Fruit fly (Drosophila melanogaster) whole organism, embryonic: ENCODE results near the gene nol.

Source experiments
- Abd-B ChIP-seq: fragments of 200-800 bp; sonication (Bioruptor generic); optimal IDR thresholded peaks from 2 replicates; lab custom pipeline; 2018; ENCODE audit warnings: missing biosample characterization, mild to moderate bottlenecking, missing genetic modification characterization, moderate library complexity
- Ada2b ChIP-seq: fragments of 200-800 bp; sonication (Bioruptor generic); IDR thresholded peaks from 2 replicates; pipeline ENCODE4 v1.3.6; 2022; ENCODE audit warnings: missing biosample characterization, missing genetic modification characterization
- CG10267 ChIP-seq: fragments of 200-800 bp; sonication (Bioruptor generic); optimal IDR thresholded peaks from 2 replicates; lab custom pipeline; 2018; ENCODE audit warnings: missing biosample characterization, mild to moderate bottlenecking, missing genetic modification characterization, moderate library complexity
- CG10654 ChIP-seq: fragments of 200-800 bp; sonication (Bioruptor generic); optimal IDR thresholded peaks from 2 replicates; lab custom pipeline; 2016; ENCODE audit warnings: missing biosample characterization, missing genetic modification characterization
- CG11723 ChIP-seq: fragments of 200-800 bp; sonication (Bioruptor generic); optimal IDR thresholded peaks from 2 replicates; lab custom pipeline; 2017; ENCODE audit warnings: missing biosample characterization, mild to moderate bottlenecking, missing genetic modification characterization
- CG12219 ChIP-seq: fragments of 200-800 bp; sonication (Bioruptor generic); optimal IDR thresholded peaks from 3 replicates; lab custom pipeline; 2018; ENCODE audit warnings: missing biosample characterization, mild to moderate bottlenecking, missing genetic modification characterization
- CG12659 ChIP-seq: fragments of 200-800 bp; sonication (Bioruptor generic); optimal IDR thresholded peaks from 3 replicates; lab custom pipeline; 2017; ENCODE audit warnings: mild to moderate bottlenecking, missing biosample characterization, missing genetic modification reagents, missing genetic modification characterization
- CG12769 ChIP-seq: fragments of 200-800 bp; sonication (Bioruptor generic); optimal IDR thresholded peaks from 2 replicates; lab custom pipeline; 2019; ENCODE audit warnings: missing biosample characterization, mild to moderate bottlenecking, missing genetic modification characterization, moderate library complexity
- CG13624 ChIP-seq: fragments of 200-800 bp; sonication (Bioruptor generic); optimal IDR thresholded peaks from 2 replicates; lab custom pipeline; 2016; ENCODE audit warnings: missing biosample characterization, missing genetic modification characterization
- CG14014 ChIP-seq: fragments of 200-800 bp; sonication (Bioruptor generic); IDR thresholded peaks from 2 replicates; pipeline ENCODE4 v1.3.6; 2022; ENCODE audit warnings: missing biosample characterization, missing genetic modification characterization
- CG1603 ChIP-seq: fragments of 200-800 bp; sonication (Bioruptor generic); optimal IDR thresholded peaks from 2 replicates; lab custom pipeline; 2019; ENCODE audit warnings: missing biosample characterization, mild to moderate bottlenecking, missing genetic modification characterization, moderate library complexity
- CG16815 ChIP-seq: fragments of 200-800 bp; sonication (Bioruptor generic); optimal IDR thresholded peaks from 3 replicates; lab custom pipeline; 2017; ENCODE audit warnings: missing biosample characterization, mild to moderate bottlenecking, missing genetic modification characterization
- CG17359 ChIP-seq: fragments of 200-800 bp; sonication (Bioruptor generic); optimal IDR thresholded peaks from 3 replicates; lab custom pipeline; 2018; ENCODE audit warnings: missing biosample characterization, mild to moderate bottlenecking, missing genetic modification characterization, moderate library complexity
- CG17829 ChIP-seq: fragments of 200-800 bp; optimal IDR thresholded peaks from 2 replicates; lab custom pipeline; 2019; ENCODE audit warnings: missing biosample characterization, mild to moderate bottlenecking, missing genetic modification characterization, moderate library complexity
- CG18262 ChIP-seq: fragments of 200-800 bp; optimal IDR thresholded peaks from 3 replicates; lab custom pipeline; 2019; ENCODE audit warnings: missing biosample characterization, mild to moderate bottlenecking, missing genetic modification characterization, moderate library complexity
- CG18619 ChIP-seq: fragments of 200-800 bp; sonication (Bioruptor generic); optimal IDR thresholded peaks from 3 replicates; lab custom pipeline; 2017; ENCODE audit warnings: missing biosample characterization, mild to moderate bottlenecking, missing genetic modification characterization
- CG2199 ChIP-seq: fragments of 200-800 bp; sonication (Bioruptor generic); IDR thresholded peaks from 3 replicates; pipeline ENCODE4 v1.3.6; 2022; ENCODE audit warnings: missing biosample characterization, missing genetic modification characterization
- CG2712 ChIP-seq: fragments of 200-800 bp; optimal IDR thresholded peaks from 3 replicates; lab custom pipeline; 2019; ENCODE audit warnings: missing biosample characterization, mild to moderate bottlenecking, missing genetic modification characterization, moderate library complexity
- CG34422 ChIP-seq: fragments of 200-800 bp; sonication (Bioruptor generic); IDR thresholded peaks from 3 replicates; pipeline ENCODE4 v1.3.6; 2022; ENCODE audit warnings: missing biosample characterization, missing genetic modification characterization
- CG4282 ChIP-seq: fragments of 200-800 bp; sonication (Bioruptor generic); optimal IDR thresholded peaks from 2 replicates; lab custom pipeline; 2016; ENCODE audit warnings: missing biosample characterization, missing genetic modification characterization
- CG5245 ChIP-seq: fragments of 200-800 bp; sonication (Bioruptor generic); optimal IDR thresholded peaks from 3 replicates; lab custom pipeline; 2016; ENCODE audit warnings: missing biosample characterization, missing genetic modification characterization
- CG6689 ChIP-seq: fragments of 200-800 bp; sonication (Bioruptor generic); IDR thresholded peaks from 2 replicates; pipeline ENCODE4 v1.3.6; 2022; ENCODE audit warnings: missing biosample characterization, missing genetic modification characterization
- CG6813 ChIP-seq: fragments of 200-800 bp; sonication (Bioruptor generic); optimal IDR thresholded peaks from 2 replicates; lab custom pipeline; 2017; ENCODE audit warnings: missing biosample characterization, missing genetic modification characterization, mild to moderate bottlenecking, moderate library complexity, missing genetic modification reagents
- CHES-1-like ChIP-seq: fragments of 200-800 bp; sonication (Bioruptor generic); optimal IDR thresholded peaks from 2 replicates; lab custom pipeline; 2016; ENCODE audit warnings: missing biosample characterization, missing genetic modification characterization
- CkIIα-i1 ChIP-seq: fragments of 200-800 bp; sonication (Bioruptor generic); IDR thresholded peaks from 2 replicates; pipeline ENCODE4 v1.3.6; 2022; ENCODE audit warnings: missing biosample characterization, missing genetic modification characterization
- CoRest ChIP-seq: fragments of 200-800 bp; sonication (Bioruptor generic); optimal IDR thresholded peaks from 3 replicates; lab custom pipeline; 2018; ENCODE audit warnings: missing biosample characterization, mild to moderate bottlenecking, missing genetic modification characterization, moderate library complexity
- Ets97D ChIP-seq: fragments of 200-800 bp; sonication (Bioruptor generic); optimal IDR thresholded peaks from 3 replicates; lab custom pipeline; 2016; ENCODE audit warnings: missing biosample characterization, missing genetic modification characterization
- Hr39 ChIP-seq: fragments of >200 bp; optimal IDR thresholded peaks from 2 replicates; lab custom pipeline; 2017
- MTF-1 ChIP-seq: fragments of 200-800 bp; sonication (Bioruptor generic); optimal IDR thresholded peaks from 2 replicates; lab custom pipeline; 2018; ENCODE audit warnings: missing biosample characterization, mild to moderate bottlenecking, missing genetic modification characterization, borderline replicate concordance
- Meics ChIP-seq: fragments of 200-800 bp; sonication (Bioruptor generic); optimal IDR thresholded peaks from 2 replicates; lab custom pipeline; 2017; ENCODE audit warnings: missing biosample characterization, mild to moderate bottlenecking, missing genetic modification characterization
- Neu2 ChIP-seq: fragments of 200-800 bp; sonication (Bioruptor generic); optimal IDR thresholded peaks from 3 replicates; lab custom pipeline; 2016; ENCODE audit warnings: missing biosample characterization, missing genetic modification characterization, borderline replicate concordance
- PHDP ChIP-seq: fragments of 200-800 bp; sonication (Bioruptor generic); optimal IDR thresholded peaks from 3 replicates; lab custom pipeline; 2018; ENCODE audit warnings: missing biosample characterization, mild to moderate bottlenecking, missing genetic modification characterization, moderate library complexity
- ara ChIP-seq: fragments of 200-800 bp; sonication (Bioruptor generic); IDR thresholded peaks from 2 replicates; pipeline ENCODE4 v1.3.6; 2022; ENCODE audit warnings: missing biosample characterization, missing genetic modification characterization
- bcd ChIP-seq: fragments of 200-800 bp; sonication (Bioruptor generic); optimal IDR thresholded peaks from 2 replicates; lab custom pipeline; 2017; ENCODE audit warnings: missing biosample characterization, mild to moderate bottlenecking, missing genetic modification characterization
- btn ChIP-seq: fragments of 200-800 bp; sonication (Bioruptor generic); optimal IDR thresholded peaks from 2 replicates; lab custom pipeline; 2016; ENCODE audit warnings: missing biosample characterization, missing genetic modification characterization
- cg ChIP-seq: fragments of 200-800 bp; sonication (Bioruptor generic); optimal IDR thresholded peaks from 3 replicates; lab custom pipeline; 2019; ENCODE audit warnings: missing biosample characterization, mild to moderate bottlenecking, missing genetic modification characterization, moderate library complexity
- dmrt11E ChIP-seq: fragments of 200-800 bp; sonication (Bioruptor generic); optimal IDR thresholded peaks from 3 replicates; lab custom pipeline; 2018; ENCODE audit warnings: missing biosample characterization, mild to moderate bottlenecking, missing genetic modification characterization, moderate library complexity
- dysf ChIP-seq: fragments of 200-800 bp; sonication (Bioruptor generic); IDR thresholded peaks from 3 replicates; pipeline ENCODE4 v1.3.6; 2022; ENCODE audit warnings: missing biosample characterization, missing genetic modification characterization
- gce ChIP-seq: fragments of 200-800 bp; sonication (Bioruptor generic); IDR thresholded peaks from 3 replicates; pipeline ENCODE4 v1.3.6; 2022; ENCODE audit warnings: missing biosample characterization, missing genetic modification characterization
- hbn ChIP-seq: fragments of 200-800 bp; sonication (Bioruptor generic); IDR thresholded peaks from 2 replicates; pipeline ENCODE4 v1.3.6; 2022; ENCODE audit warnings: missing biosample characterization, missing genetic modification characterization; ENCODE audit not compliant: partially characterized antibody
- lab ChIP-seq: fragments of 200-800 bp; sonication (Bioruptor generic); optimal IDR thresholded peaks from 3 replicates; lab custom pipeline; 2017; ENCODE audit warnings: missing biosample characterization, missing genetic modification characterization, mild to moderate bottlenecking, moderate library complexity, missing genetic modification reagents
- lola ChIP-seq, 3 experiments: fragments of >200 bp in 2 of 3; fragments of 200-800 bp in 1 of 3; sonication (Bioruptor generic) in 1 of 3; optimal IDR thresholded peaks; 2 replicates each; lab custom pipeline; 2017 to 2019; ENCODE audit warnings: missing biosample characterization in 3 of 3, missing genetic modification characterization in 3 of 3, mild to moderate bottlenecking in 1 of 3, moderate library complexity in 1 of 3
- pho ChIP-seq: fragments of 200-800 bp; sonication (Bioruptor generic); optimal IDR thresholded peaks from 2 replicates; lab custom pipeline; 2016; ENCODE audit warnings: missing biosample characterization, missing genetic modification characterization
- pnt ChIP-seq: fragments of 200-800 bp; sonication (Bioruptor generic); optimal IDR thresholded peaks from 3 replicates; lab custom pipeline; 2016; ENCODE audit warnings: missing biosample characterization, missing genetic modification characterization
- prd ChIP-seq, 3 experiments: fragments of >200 bp in 2 of 3; fragments of 200-800 bp in 1 of 3; sonication (Bioruptor generic) in 1 of 3; optimal IDR thresholded peaks in 2 of 3; IDR thresholded peaks in 1 of 3; 2 replicates in 2 of 3; 3 replicates in 1 of 3; pipeline versions ENCODE4 v1.3.6 to Lab custom; 2017 to 2022; ENCODE audit warnings: missing biosample characterization in 1 of 3, missing genetic modification characterization in 1 of 3
- sd ChIP-seq: fragments of 200-800 bp; sonication (Bioruptor generic); optimal IDR thresholded peaks from 3 replicates; lab custom pipeline; 2018; ENCODE audit warnings: missing biosample characterization, mild to moderate bottlenecking, missing genetic modification characterization, moderate library complexity
- unpg ChIP-seq: fragments of 200-800 bp; sonication (Bioruptor generic); optimal IDR thresholded peaks from 3 replicates; lab custom pipeline; 2018; ENCODE audit warnings: missing biosample characterization, mild to moderate bottlenecking, missing genetic modification characterization, moderate library complexity
- usp ChIP-seq: fragments of >200 bp; optimal IDR thresholded peaks from 2 replicates; lab custom pipeline; 2017; ENCODE audit warnings: missing biosample characterization, missing genetic modification characterization

Gene nol

dm6 chr3L:11148478-11149251 is 18.0 kb downstream of the nol start (continued):
- peak; percentile 55 for TF ChIP-seq lab (GFP tag; lab: Kevin White, UChicago)
- 0 out of 3 replicates have a peak, but pooled peaks have one; percentile 30 for TF ChIP-seq gce (GFP tag; lab: Robert Waterston, UW)
- TF ChIP-seq CG6689 (GFP tag; lab: Robert Waterston, UW): peak; percentile 57; the same call in 1 of the 2 replicates
- TF ChIP-seq CG18619 (GFP tag; lab: Kevin White, UChicago): peak; percentile 3
- TF ChIP-seq CG12219: no peak
- peak; percentile 24 for TF ChIP-seq dmrt11E (tag; lab: Kevin White, UChicago)
- peak; percentile 25 for TF ChIP-seq CG10654
- no peak for TF ChIP-seq hbn (GFP tag; lab: Robert Waterston, UW)
- TF ChIP-seq CG4282 (GFP tag; lab: Kevin White, UChicago): no peak
- TF ChIP-seq CG11723 (GFP tag; lab: Kevin White, UChicago): no peak
- peak; percentile 18 for TF ChIP-seq CG5245 (GFP tag; lab: Kevin White, UChicago)
- TF ChIP-seq Meics: peak; percentile 26
- TF ChIP-seq CG13624 (GFP tag; lab: Kevin White, UChicago): no peak
- TF ChIP-seq Ets97D (GFP tag; lab: Kevin White, UChicago): no peak
- TF ChIP-seq CG6813 (GFP tag; lab: Kevin White, UChicago): peak; percentile 29
- peak; percentile 8 for TF ChIP-seq CG16815 (GFP tag; lab: Kevin White, UChicago)
- TF ChIP-seq CG34422 (GFP tag; lab: Robert Waterston, UW): no peak
- peak; percentile 38 for TF ChIP-seq PHDP (tag; lab: Kevin White, UChicago)
- no peak for TF ChIP-seq Neu2 (GFP tag; lab: Kevin White, UChicago)
- no peak for TF ChIP-seq pho (GFP tag; lab: Kevin White, UChicago)
- peak; percentile 48 for TF ChIP-seq CG12769 (tag; lab: Kevin White, UChicago)
- peak; percentile 54 for TF ChIP-seq unpg (GFP tag; lab: Kevin White, UChicago)
- TF ChIP-seq CG12659: peak; percentile 9
- TF ChIP-seq CG17359 (tag; lab: Kevin White, UChicago): peak; percentile 68
- peak; percentile 51 for TF ChIP-seq CG17829 (tag; lab: Kevin White, UChicago)
- TF ChIP-seq dysf (GFP tag; lab: Robert Waterston, UW): peak; percentile 70
- TF ChIP-seq ara (GFP tag; lab: Robert Waterston, UW): peak; percentile 56; the same call in 1 of the 2 replicates
- TF ChIP-seq MTF-1: peak; percentile 2
- TF ChIP-seq bcd (GFP tag; lab: Kevin White, UChicago): peak; percentile 46
- TF ChIP-seq pnt (GFP tag; lab: Kevin White, UChicago): no peak
- peak; percentile 48 for TF ChIP-seq CoRest (tag; lab: Kevin White, UChicago)
- no peak for TF ChIP-seq btn (GFP tag; lab: Kevin White, UChicago)
- TF ChIP-seq CG18262 (tag; lab: Kevin White, UChicago): peak; percentile 70
- TF ChIP-seq CG2712 (tag; lab: Kevin White, UChicago): peak; percentile 70
- no peak for TF ChIP-seq usp (GFP tag; lab: Kevin White, UChicago)
- TF ChIP-seq lola (GFP tag; optimal IDR thresholded peaks at IDR 0.05; lab: Kevin White, UChicago): peak in 1 of 3 experiments; percentile 48
- no peak for TF ChIP-seq CG2199 (GFP tag; lab: Robert Waterston, UW)
- peak; percentile 6 for TF ChIP-seq Abd-B (GFP tag; lab: Kevin White, UChicago)
- TF ChIP-seq cg (GFP tag; lab: Kevin White, UChicago): no peak
- TF ChIP-seq CG14014: peak; percentile 22; the same call in 1 of the 2 replicates
- TF ChIP-seq sd: peak; percentile 47
- TF ChIP-seq prd (optimal IDR thresholded peaks at IDR 0.05; lab: Kevin White, UChicago): no peak
- TF ChIP-seq prd (GFP tag; IDR thresholded peaks at IDR 0.05; lab: Robert Waterston, UW): peak; percentile 56; the same call in 2 of the 3 replicates
- no peak for TF ChIP-seq CHES-1-like (GFP tag; lab: Kevin White, UChicago)
- TF ChIP-seq Ada2b (GFP tag; lab: Robert Waterston, UW): 0 out of 2 replicates have a peak, but pooled peaks have one; percentile 21
- peak; percentile 39 for TF ChIP-seq CG1603 (tag; lab: Kevin White, UChicago)
- peak; percentile 52 for TF ChIP-seq CG10267 (tag; lab: Kevin White, UChicago)
- no peak for TF ChIP-seq CkIIα-i1
- no peak for TF ChIP-seq Hr39 (lab: Kevin White, UChicago)
